Fruit fly (Drosophila melanogaster) whole organism, larva: Measurements from ENCODE around the gene sds22.

ENCODE experiments used
- noc ChIP-seq: fragments of 200-800 bp; sonication (Bioruptor generic); optimal IDR thresholded peaks from 3 replicates; lab custom pipeline; 2019; ENCODE audit warnings: missing biosample characterization, mild to moderate bottlenecking, missing genetic modification characterization, moderate library complexity

sds22 gene

DNA sequence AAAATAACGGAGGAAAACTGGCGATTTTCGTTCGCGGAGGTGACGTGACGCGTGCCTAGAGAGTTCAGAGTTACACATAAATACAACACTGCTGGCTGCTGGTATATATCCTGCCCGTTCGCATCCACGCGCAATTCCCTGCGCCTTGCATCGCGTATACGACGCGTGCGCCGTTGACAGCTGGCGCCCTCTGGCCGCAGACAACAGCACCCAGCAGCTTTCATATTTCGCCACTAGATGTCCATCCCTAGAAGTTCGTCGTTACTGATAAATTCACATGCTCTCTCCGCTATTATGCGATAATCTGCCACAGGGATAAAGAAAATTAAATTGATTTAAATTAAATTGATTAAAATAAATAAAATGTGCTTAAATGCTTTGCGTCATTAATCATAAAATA is 11.0 kb downstream of the sds22 start, which contains the start of gene Sur-8:
Gene Sur-8 (minus strand): TSS at position 82 of the 400 bp plus-strand sequence.
- TF ChIP-seq noc = no peak

dm6 chr3R:17403188-17403587 is 11.8 kb downstream of the sds22 start, which contains the start of gene CG34279:
CG34279 (minus strand) TSS chr3R:17403288.
- TF ChIP-seq noc = no peak

- no peak for TF ChIP-seq noc
Measured at dm6 chr3R:17403618-17404017, 12.2 kb downstream of the sds22 start, which contains the start of gene CG34280. CG34280 (minus strand) TSS chr3R:17403718.

DNA sequence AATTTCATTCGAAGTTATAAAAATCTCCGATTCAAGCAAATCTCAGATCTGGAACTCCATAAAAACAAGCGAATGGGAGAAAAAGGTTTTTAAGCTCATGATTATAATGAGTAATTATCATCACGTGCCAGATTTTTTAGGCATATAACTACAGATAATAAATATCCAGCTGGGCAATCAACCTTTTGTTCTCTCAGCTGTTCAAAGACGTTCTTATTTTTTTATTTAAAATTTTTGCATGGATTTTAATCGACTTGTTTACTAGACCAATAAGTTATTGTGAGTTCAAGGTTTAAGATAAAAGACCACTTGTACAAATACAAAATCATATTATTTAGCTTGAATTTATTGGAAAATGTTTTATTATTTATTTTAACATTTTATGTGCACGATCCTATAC is 12.8 kb downstream of the sds22 start:
- TF ChIP-seq noc = peak; percentile 48

DNA sequence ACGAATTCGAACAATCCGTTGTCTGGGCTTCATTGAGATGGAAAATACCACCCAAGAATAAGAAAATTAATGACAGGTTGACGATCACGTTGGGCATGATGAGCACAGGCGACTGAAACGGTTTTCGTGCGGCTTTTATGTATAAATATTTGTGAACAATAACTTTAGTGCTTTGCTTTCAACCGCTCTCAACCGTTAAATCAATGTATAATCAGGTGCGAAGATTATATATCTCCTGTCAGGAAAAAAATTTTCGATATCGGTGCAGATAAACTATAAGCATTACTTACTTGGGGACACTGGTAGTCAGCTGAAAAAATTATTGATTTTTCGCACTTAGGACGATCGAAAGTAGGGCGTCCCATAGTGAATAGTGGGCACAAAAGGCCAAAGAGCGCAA is 13.6 kb downstream of the sds22 start, which contains the start of gene CG42823:
Gene CG42823 (minus strand): TSS at position 101 of the 400 bp plus-strand sequence.
- TF ChIP-seq noc = no peak

DNA sequence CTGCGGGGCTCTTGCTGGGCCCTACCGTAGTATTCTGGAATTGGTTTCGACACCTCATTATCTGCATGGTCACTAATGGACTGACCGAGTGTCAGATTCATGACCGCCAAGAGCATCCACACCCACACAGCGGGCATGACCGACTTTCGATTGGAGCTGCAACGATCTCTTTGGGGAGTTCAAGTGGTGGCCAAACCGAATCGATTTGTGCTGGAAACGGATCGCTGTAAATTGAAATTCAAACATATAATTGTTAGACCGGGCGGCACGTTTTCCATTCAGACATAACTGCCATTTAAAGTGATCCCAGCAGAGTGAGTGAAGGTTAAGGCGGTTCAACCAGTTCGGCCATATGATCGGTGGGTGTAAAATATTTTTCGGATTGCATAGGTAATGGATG is 15.0 kb downstream of the sds22 start, which contains the start of the genes CG42824 and CG42798:
Gene CG42824 (minus strand): TSS at position 101 of the 400 bp plus-strand sequence.
Gene CG42798 (plus strand): TSS at position 268 of the 400 bp plus-strand sequence.
- no peak for TF ChIP-seq noc

DNA sequence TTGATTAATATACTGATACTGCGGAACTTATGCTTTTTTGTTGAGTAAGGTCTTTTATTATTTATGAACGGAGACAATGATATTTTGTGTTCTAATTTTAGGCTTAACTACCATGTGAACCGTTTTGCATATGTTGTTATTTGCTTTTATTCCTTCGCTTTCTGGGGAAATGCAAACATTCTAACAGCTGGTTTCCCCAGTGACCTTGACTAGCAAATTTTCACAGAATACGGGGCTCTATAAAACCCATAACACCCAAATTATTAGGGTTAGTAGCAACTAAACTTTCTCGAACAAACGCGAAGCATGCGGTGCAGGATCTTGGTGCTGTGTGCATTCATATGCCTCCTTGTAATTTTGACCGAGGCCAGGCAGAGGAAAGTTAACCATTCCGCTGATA is 16.2 kb downstream of the sds22 start, which contains the start of gene CG17283:
Gene CG17283 (plus strand): TSS at position 301 of the 400 bp plus-strand sequence.
- TF ChIP-seq noc = no peak

DNA sequence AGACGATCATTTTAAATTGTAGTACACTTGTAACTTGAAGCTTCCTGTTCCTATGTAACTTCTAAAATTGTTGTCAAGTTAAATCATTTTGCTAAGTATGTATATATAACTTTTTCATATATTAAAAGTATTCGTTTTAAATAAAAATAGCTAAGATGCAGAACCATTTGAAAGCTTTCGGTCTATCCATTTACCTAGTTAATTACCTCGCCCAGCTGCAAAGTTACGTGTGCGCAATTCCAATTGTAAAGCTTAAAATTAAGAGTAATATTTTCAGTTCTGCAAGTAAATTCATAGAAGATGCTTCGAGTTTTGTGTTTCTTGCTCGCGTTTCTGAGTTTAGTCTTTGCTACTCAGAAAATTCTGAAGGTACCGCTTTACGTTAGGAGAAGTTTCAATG is 17.9 kb downstream of the sds22 start, which contains the start of gene CG5860:
Gene CG5860 (plus strand): TSS at position 301 of the 400 bp plus-strand sequence.
- no peak for TF ChIP-seq noc

DNA sequence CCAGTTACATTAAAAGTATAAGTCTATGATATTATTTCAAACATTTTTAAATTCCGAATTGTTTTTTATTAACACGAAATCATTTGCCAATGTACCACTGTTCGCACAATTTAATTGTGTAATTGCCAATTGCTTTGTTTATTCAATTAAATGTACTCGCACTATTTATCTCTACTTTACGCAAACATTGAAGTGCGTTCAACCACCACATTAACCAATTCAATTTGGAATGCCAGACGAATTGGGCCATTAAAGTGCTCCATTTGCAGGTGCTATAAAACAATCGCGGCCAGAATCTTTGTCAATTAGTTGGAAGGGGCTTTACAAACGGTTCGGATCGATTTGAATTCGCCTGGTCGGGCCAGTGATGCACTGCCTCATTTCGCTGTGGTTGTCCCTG is 19.4 kb downstream of the sds22 start, which contains the start of gene CG5863:
Gene CG5863 (plus strand): TSS at position 301 of the 400 bp plus-strand sequence.
- TF ChIP-seq noc = no peak

dm6 chr3R:17412458-17413127 is 21.2 kb downstream of the sds22 start, which contains the start of gene CG42821:
CG42821 (plus strand) TSS chr3R:17413077.
- TF ChIP-seq noc = no peak

- no peak for TF ChIP-seq noc
Measured at dm6 chr3R:17413601-17414000, 22.2 kb downstream of the sds22 start, which contains the start of gene CG42822. CG42822 (plus strand) TSS chr3R:17413901.

dm6 chr3R:17415439-17415838 is 24.0 kb downstream of the sds22 start, which contains the start of gene CG5866:
CG5866 (plus strand) TSS chr3R:17415739.
- no peak for TF ChIP-seq noc

- TF ChIP-seq noc = no peak
Measured at dm6 chr3R:17417167-17417566, 25.8 kb downstream of the sds22 start, which contains the start of gene CG33333. CG33333 (plus strand) TSS chr3R:17417467.

DNA sequence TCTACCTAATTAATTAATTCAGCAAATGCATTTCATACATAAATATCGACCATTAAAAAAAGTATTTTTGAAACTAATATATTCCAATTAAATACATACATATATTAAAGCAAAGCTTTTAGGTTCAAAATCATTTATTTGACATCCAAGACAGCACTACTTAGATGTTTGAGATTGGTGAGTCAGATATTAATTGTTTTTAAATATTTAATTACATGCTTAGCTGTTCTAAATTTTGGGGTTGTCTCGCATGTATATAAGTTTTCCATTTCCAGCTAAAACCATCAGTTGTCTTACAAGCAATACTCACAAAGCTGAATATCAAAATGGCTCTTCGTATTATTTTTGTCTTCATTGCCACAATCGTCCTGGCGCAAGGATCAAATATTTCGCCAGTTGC is 27.1 kb downstream of the sds22 start, which contains the start of gene CG42834:
Gene CG42834 (plus strand): TSS at position 301 of the 400 bp plus-strand sequence.
- no peak for TF ChIP-seq noc

DNA sequence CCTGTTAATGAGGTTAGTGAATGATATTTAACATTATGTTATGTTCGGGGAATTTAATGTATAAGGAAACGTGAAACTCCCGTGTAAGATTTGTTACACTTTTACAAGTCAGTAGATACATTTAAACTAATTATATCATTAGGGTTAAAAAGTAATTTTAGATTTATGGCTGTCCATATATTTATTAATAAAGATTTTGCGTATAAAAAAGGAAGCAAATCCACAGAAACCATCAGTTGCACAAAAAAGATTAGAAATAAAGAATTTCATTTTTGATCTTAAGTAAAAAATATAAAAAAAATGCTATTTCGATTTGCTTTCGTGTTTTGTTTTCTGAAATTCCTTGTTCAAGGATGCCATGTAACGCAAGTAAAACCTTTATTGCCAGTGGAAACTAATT is 28.9 kb downstream of the sds22 start, which contains the start of gene CG42835:
Gene CG42835 (plus strand): TSS at position 301 of the 400 bp plus-strand sequence.
- TF ChIP-seq noc = no peak

dm6 chr3R:17422102-17422501 is 30.7 kb downstream of the sds22 start, which contains the start of gene CG14332:
CG14332 (minus strand) TSS chr3R:17422202.
- no peak for TF ChIP-seq noc

DNA sequence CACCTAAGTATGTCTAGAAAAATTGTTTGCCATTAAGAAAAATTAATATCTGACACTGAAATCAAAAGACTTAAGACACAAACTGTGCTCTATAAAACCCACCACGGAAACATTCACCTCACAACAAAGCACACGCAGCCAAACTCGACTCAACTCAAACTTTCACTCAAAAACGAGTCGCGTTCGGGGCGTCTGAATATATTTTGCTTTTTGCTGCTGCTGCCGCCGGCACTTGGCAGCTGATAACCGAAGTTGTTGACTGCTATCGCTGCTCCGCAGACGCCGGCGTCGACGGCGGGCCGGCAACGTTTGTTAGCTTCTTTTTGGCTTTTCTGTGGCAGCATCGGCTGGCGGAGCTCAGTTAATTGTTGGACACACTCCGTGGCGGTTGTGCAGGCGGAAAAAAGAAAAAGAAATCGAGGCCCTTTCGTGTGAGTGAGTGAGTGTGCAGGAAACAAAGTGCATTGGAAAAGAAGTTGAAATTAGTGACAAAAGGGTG is 34.1 kb downstream of the sds22 start, which contains the start of gene cysu:
Gene cysu (plus strand): TSS at position 352 of the 499 bp plus-strand sequence.
- no peak for TF ChIP-seq noc
